Comparison of ENCODE assay signal across 5 worm cellular contexts in genomic region chrIV:10084323-10084959, ce11.
A peak's percentile ranks its signal among the peaks of the same experiment; 100 is the strongest.
TF ChIP-seq lines count a peak whose summit lies in the region.

TSS of gene W01B6.8 (minus strand) at chrIV:10084373.

TF ChIP-seq in whole organism, L1 larva, 84 proteins besides CTCF, POLR2A, EP300 and RAD21:
- TF ChIP-seq nhr-19 (GFP tag; conservative IDR thresholded peaks at IDR 0.05; lab: Robert Waterston, UW) (no peak), nhr-90 (tag; optimal IDR thresholded peaks at IDR 0.05; lab: Kevin White, UChicago; ENCODE audit: poor library complexity) (no peak), pag-3 (tag; optimal IDR thresholded peaks at IDR 0.05; lab: Kevin White, UChicago; ENCODE audit: borderline replicate concordance, insufficient read depth) (no peak), ceh-8 (GFP tag; optimal IDR thresholded peaks at IDR 0.05; lab: Kevin White, UChicago) (peak; percentile 83), efl-1 (optimal IDR thresholded peaks at IDR 0.05; lab: Kevin White, UChicago) (no peak), efl-1 (GFP tag; optimal IDR thresholded peaks at IDR 0.05 in 1 of 2; lab: Kevin White, UChicago) (peak in 1 of 2 experiments; percentile 81)
TF ChIP-seq in whole organism, L1 larva: peak in this region for 2.

TF ChIP-seq in whole organism, L4 larva, 104 proteins besides CTCF, POLR2A, EP300 and RAD21:
- TF ChIP-seq pha-4 (GFP tag; IDR thresholded peaks at IDR 0.05; lab: Robert Waterston, UW) = peak; percentile 67; the same call in 1 of the 2 replicates
- TF ChIP-seq pha-4 (tag; optimal IDR thresholded peaks at IDR 0.05; lab: Kevin White, UChicago) = no peak
- TF ChIP-seq lin-13 (GFP tag; optimal IDR thresholded peaks at IDR 0.05; lab: Kevin White, UChicago) = no peak
- peak; percentile 99 for TF ChIP-seq set-16 (GFP tag; IDR thresholded peaks at IDR 0.05; lab: Robert Waterston, UW)
- no peak for TF ChIP-seq dpl-1 (GFP tag; optimal IDR thresholded peaks at IDR 0.05; lab: Kevin White, UChicago)
- TF ChIP-seq egl-43 (GFP tag; IDR thresholded peaks at IDR 0.05; lab: Robert Waterston, UW) = 0 out of 2 replicates have a peak, but pooled peaks have one; percentile 19

TF ChIP-seq in whole organism, early embryonic, 17 proteins besides CTCF, POLR2A, EP300 and RAD21:
- TF ChIP-seq sea-1 (GFP tag; conservative IDR thresholded peaks at IDR 0.05; lab: Robert Waterston, UW) = 0 out of 2 replicates have a peak, but pooled peaks have one; percentile 56
- no peak for TF ChIP-seq ceh-13 (GFP tag; optimal IDR thresholded peaks at IDR 0.05; lab: Kevin White, UChicago)
- TF ChIP-seq flt-1 (GFP tag; IDR thresholded peaks at IDR 0.05; lab: Robert Waterston, UW) = no peak

TF ChIP-seq in whole organism, late embryonic, 69 proteins besides CTCF, POLR2A, EP300 and RAD21:
- TF ChIP-seq fkh-6 (tag; optimal IDR thresholded peaks at IDR 0.05; lab: Kevin White, UChicago) = no peak
- TF ChIP-seq syd-9 (tag; optimal IDR thresholded peaks at IDR 0.05; lab: Kevin White, UChicago) = peak; percentile 9
- TF ChIP-seq elt-4 (tag; optimal IDR thresholded peaks at IDR 0.05; lab: Kevin White, UChicago) = peak; percentile 2
TF ChIP-seq in whole organism, late embryonic: peak in this region for 2.

TF ChIP-seq in whole organism, young adult, 124 proteins besides CTCF, POLR2A, EP300 and RAD21:
- TF ChIP-seq egrh-3 (GFP tag; IDR thresholded peaks at IDR 0.05; lab: Robert Waterston, UW) (peak; percentile 99), dox-1 (GFP tag; IDR thresholded peaks at IDR 0.05; lab: Robert Waterston, UW) (peak; percentile 35; the same call in 1 of the 2 replicates), egl-44 (GFP tag; IDR thresholded peaks at IDR 0.05; lab: Robert Waterston, UW) (no peak), madf-8 (GFP tag; conservative IDR thresholded peaks at IDR 0.05; lab: Robert Waterston, UW) (no peak), lir-1 (GFP tag; conservative IDR thresholded peaks at IDR 0.05; lab: Robert Waterston, UW) (0 out of 2 replicates have a peak, but pooled peaks have one; percentile 7), ceh-58 (GFP tag; IDR thresholded peaks at IDR 0.05; lab: Robert Waterston, UW) (no peak), somi-1 (GFP tag; optimal IDR thresholded peaks at IDR 0.05; lab: Kevin White, UChicago) (no peak), ets-4 (GFP tag; optimal IDR thresholded peaks at IDR 0.05; lab: Kevin White, UChicago) (no peak), F22D6.2 (tag; optimal IDR thresholded peaks at IDR 0.05; lab: Kevin White, UChicago) (no peak), K11D2.4 (GFP tag; IDR thresholded peaks at IDR 0.05; lab: Robert Waterston, UW) (no peak), F57A8.1 (GFP tag; optimal IDR thresholded peaks at IDR 0.05; lab: Kevin White, UChicago) (no peak), ceh-40 (GFP tag; IDR thresholded peaks at IDR 0.05; lab: Robert Waterston, UW) (no peak), fkh-3 (tag; optimal IDR thresholded peaks at IDR 0.05; lab: Kevin White, UChicago) (peak; percentile 10), zfh-2 (GFP tag; conservative IDR thresholded peaks at IDR 0.05; lab: Robert Waterston, UW) (peak; percentile 95), mcd-1 (GFP tag; IDR thresholded peaks at IDR 0.05; lab: Robert Waterston, UW) (peak; percentile 44; the same call in 1 of the 2 replicates), tlf-1 (GFP tag; optimal IDR thresholded peaks at IDR 0.05; lab: Kevin White, UChicago) (no peak)
